Fruit fly (Drosophila melanogaster) whole organism, embryonic: Measurements from ENCODE around the gene Cyp4d14.
A peak's percentile ranks its signal among the peaks of the same experiment; 100 is the strongest.

Experiments
- C15 ChIP-seq: fragments of 200-800 bp; sonication (Bioruptor generic); IDR thresholded peaks from 3 replicates; pipeline ENCODE4 v1.3.6; 2022; ENCODE audit warnings: missing biosample characterization, missing genetic modification characterization
- CG1024 ChIP-seq: fragments of 200-800 bp; sonication (Bioruptor generic); IDR thresholded peaks from 2 replicates; pipeline ENCODE4 v1.3.6; 2022; ENCODE audit warnings: missing biosample characterization, missing genetic modification characterization
- CG10979 ChIP-seq: fragments of 200-800 bp; sonication (Bioruptor generic); optimal IDR thresholded peaks from 2 replicates; lab custom pipeline; 2018; ENCODE audit warnings: missing biosample characterization, mild to moderate bottlenecking, missing genetic modification characterization, moderate library complexity
- CG11456 ChIP-seq: fragments of 200-800 bp; sonication (Bioruptor generic); IDR thresholded peaks from 3 replicates; pipeline ENCODE4 v1.3.6; 2022; ENCODE audit warnings: missing biosample characterization, missing genetic modification characterization
- CG11695 ChIP-seq: fragments of 200-800 bp; sonication (Bioruptor generic); IDR thresholded peaks from 3 replicates; pipeline ENCODE4 v1.3.6; 2022; ENCODE audit warnings: missing biosample characterization, missing genetic modification characterization
- CG13123 ChIP-seq: fragments of 200-800 bp; sonication (Bioruptor generic); optimal IDR thresholded peaks from 2 replicates; lab custom pipeline; 2016; ENCODE audit warnings: missing biosample characterization, missing genetic modification characterization
- CG13296 ChIP-seq: fragments of 200-800 bp; sonication (Bioruptor generic); optimal IDR thresholded peaks from 3 replicates; lab custom pipeline; 2018; ENCODE audit warnings: missing biosample characterization, mild to moderate bottlenecking, missing genetic modification characterization
- CG14014 ChIP-seq: fragments of 200-800 bp; sonication (Bioruptor generic); IDR thresholded peaks from 2 replicates; pipeline ENCODE4 v1.3.6; 2022; ENCODE audit warnings: missing biosample characterization, missing genetic modification characterization
- CG15514 ChIP-seq: fragments of 200-800 bp; sonication (Bioruptor generic); optimal IDR thresholded peaks from 3 replicates; lab custom pipeline; 2017; ENCODE audit warnings: missing biosample characterization, missing genetic modification characterization, mild to moderate bottlenecking, moderate library complexity, missing genetic modification reagents
- CG15601 ChIP-seq: fragments of 200-800 bp; sonication (Bioruptor generic); optimal IDR thresholded peaks from 3 replicates; lab custom pipeline; 2019; ENCODE audit warnings: missing biosample characterization, mild to moderate bottlenecking, missing genetic modification characterization, moderate library complexity
- CG1603 ChIP-seq: fragments of 200-800 bp; sonication (Bioruptor generic); optimal IDR thresholded peaks from 2 replicates; lab custom pipeline; 2019; ENCODE audit warnings: missing biosample characterization, mild to moderate bottlenecking, missing genetic modification characterization, moderate library complexity
- CG16813 ChIP-seq: fragments of 200-800 bp; sonication (Bioruptor generic); IDR thresholded peaks from 3 replicates; pipeline ENCODE4 v1.3.6; 2022; ENCODE audit warnings: missing biosample characterization, missing genetic modification characterization; ENCODE audit not compliant: partially characterized antibody
- CG17328 ChIP-seq: fragments of 200-800 bp; sonication (Bioruptor generic); IDR thresholded peaks from 2 replicates; pipeline ENCODE4 v1.3.6; 2022; ENCODE audit warnings: missing biosample characterization, missing genetic modification characterization
- CG18599 ChIP-seq: fragments of 200-800 bp; sonication (Bioruptor generic); optimal IDR thresholded peaks from 3 replicates; lab custom pipeline; 2017; ENCODE audit warnings: missing biosample characterization, missing genetic modification characterization, mild to moderate bottlenecking, moderate library complexity, missing genetic modification reagents
- CG2889 ChIP-seq: fragments of 200-800 bp; sonication (Bioruptor generic); IDR thresholded peaks from 3 replicates; pipeline ENCODE4 v1.3.6; 2022; ENCODE audit warnings: missing biosample characterization, missing genetic modification characterization
- CG34376 ChIP-seq: fragments of 200-800 bp; sonication (Bioruptor generic); optimal IDR thresholded peaks from 2 replicates; lab custom pipeline; 2018; ENCODE audit warnings: missing biosample characterization, mild to moderate bottlenecking, missing genetic modification characterization
- CG6175 ChIP-seq: fragments of 200-800 bp; sonication (Bioruptor generic); IDR thresholded peaks from 3 replicates; pipeline ENCODE4 v1.3.6; 2022; ENCODE audit warnings: missing biosample characterization, missing genetic modification characterization
- CHES-1-like ChIP-seq: fragments of 200-800 bp; sonication (Bioruptor generic); optimal IDR thresholded peaks from 2 replicates; lab custom pipeline; 2016; ENCODE audit warnings: missing biosample characterization, missing genetic modification characterization
- Hey ChIP-seq: fragments of 200-800 bp; sonication (Bioruptor generic); optimal IDR thresholded peaks from 3 replicates; lab custom pipeline; 2018; ENCODE audit warnings: missing biosample characterization, mild to moderate bottlenecking, missing genetic modification characterization
- Kr ChIP-seq: fragments of 200-800 bp; sonication (Bioruptor generic); optimal IDR thresholded peaks from 2 replicates; lab custom pipeline; 2017; ENCODE audit warnings: missing biosample characterization, mild to moderate bottlenecking, missing genetic modification characterization
- NC2α ChIP-seq: fragments of 200-800 bp; sonication (Bioruptor generic); optimal IDR thresholded peaks from 2 replicates; lab custom pipeline; 2016; ENCODE audit warnings: missing biosample characterization, missing genetic modification characterization
- Optix ChIP-seq: fragments of 200-800 bp; sonication (Bioruptor generic); IDR thresholded peaks from 3 replicates; pipeline ENCODE4 v1.3.6; 2022; ENCODE audit warnings: missing biosample characterization, missing genetic modification characterization
- Pdp1 ChIP-seq, 2 experiments: fragments of 200-800 bp; sonication (Bioruptor generic); optimal IDR thresholded peaks; 3 replicates each; lab custom pipeline; 2016; ENCODE audit warnings: missing biosample characterization in 2 of 2, missing genetic modification characterization in 2 of 2, mild to moderate bottlenecking in 1 of 2, moderate library complexity in 1 of 2
- ab ChIP-seq: fragments of 200-800 bp; sonication (Bioruptor generic); optimal IDR thresholded peaks from 2 replicates; lab custom pipeline; 2016; ENCODE audit warnings: missing biosample characterization, missing genetic modification characterization
- abd-A ChIP-seq: fragments of 200-800 bp; sonication (Bioruptor generic); optimal IDR thresholded peaks from 3 replicates; lab custom pipeline; 2019; ENCODE audit warnings: missing biosample characterization, mild to moderate bottlenecking, missing genetic modification characterization, moderate library complexity
- az2 ChIP-seq: fragments of 200-800 bp; sonication (Bioruptor generic); optimal IDR thresholded peaks from 3 replicates; lab custom pipeline; 2016; ENCODE audit warnings: missing biosample characterization, missing genetic modification characterization
- bcd ChIP-seq: fragments of 200-800 bp; sonication (Bioruptor generic); optimal IDR thresholded peaks from 2 replicates; lab custom pipeline; 2017; ENCODE audit warnings: missing biosample characterization, mild to moderate bottlenecking, missing genetic modification characterization
- bsh ChIP-seq, 2 experiments: fragments of 200-800 bp; sonication (Bioruptor generic); optimal IDR thresholded peaks; 2 replicates each; lab custom pipeline; 2017 to 2018; ENCODE audit warnings: mild to moderate bottlenecking in 2 of 2, missing biosample characterization in 2 of 2, missing genetic modification characterization in 2 of 2, moderate library complexity in 1 of 2
- cg ChIP-seq: fragments of 200-800 bp; sonication (Bioruptor generic); optimal IDR thresholded peaks from 3 replicates; lab custom pipeline; 2019; ENCODE audit warnings: missing biosample characterization, mild to moderate bottlenecking, missing genetic modification characterization, moderate library complexity
- crol ChIP-seq: fragments of 200-800 bp; sonication (Bioruptor generic); IDR thresholded peaks from 2 replicates; pipeline ENCODE4 v1.3.6; 2022; ENCODE audit warnings: missing biosample characterization, missing genetic modification characterization
- crp ChIP-seq, 2 experiments: fragments of 200-800 bp; sonication (Bioruptor generic); optimal IDR thresholded peaks; 2 replicates in 1 of 2; 3 replicates in 1 of 2; lab custom pipeline; 2017; ENCODE audit warnings: missing biosample characterization in 2 of 2, missing genetic modification characterization in 2 of 2, mild to moderate bottlenecking in 1 of 2, moderate library complexity in 1 of 2
- danr ChIP-seq: fragments of 200-800 bp; sonication (Bioruptor generic); IDR thresholded peaks from 2 replicates; pipeline ENCODE4 v1.3.6; 2022; ENCODE audit warnings: missing biosample characterization, missing genetic modification characterization
- dm ChIP-seq: fragments of 200-800 bp; sonication (Bioruptor generic); optimal IDR thresholded peaks from 3 replicates; lab custom pipeline; 2016; ENCODE audit warnings: missing biosample characterization, missing genetic modification characterization
- dmrt99B ChIP-seq: fragments of 200-800 bp; sonication (Bioruptor generic); optimal IDR thresholded peaks from 2 replicates; lab custom pipeline; 2018; ENCODE audit warnings: missing biosample characterization, mild to moderate bottlenecking, missing genetic modification characterization, moderate library complexity
- exex ChIP-seq: fragments of 200-800 bp; sonication (Bioruptor generic); optimal IDR thresholded peaks from 4 replicates; lab custom pipeline; 2018; ENCODE audit warnings: missing biosample characterization, mild to moderate bottlenecking, missing genetic modification characterization, moderate library complexity
- lola ChIP-seq, 3 experiments: fragments of >200 bp in 2 of 3; fragments of 200-800 bp in 1 of 3; sonication (Bioruptor generic) in 1 of 3; optimal IDR thresholded peaks; 2 replicates each; lab custom pipeline; 2017 to 2019; ENCODE audit warnings: missing biosample characterization in 3 of 3, missing genetic modification characterization in 3 of 3, mild to moderate bottlenecking in 1 of 3, moderate library complexity in 1 of 3
- luna ChIP-seq: fragments of 200-800 bp; sonication (Bioruptor generic); optimal IDR thresholded peaks from 2 replicates; lab custom pipeline; 2016; ENCODE audit warnings: missing biosample characterization, missing genetic modification characterization
- mirr ChIP-seq: fragments of 200-800 bp; sonication (Bioruptor generic); optimal IDR thresholded peaks from 3 replicates; lab custom pipeline; 2018; ENCODE audit warnings: missing biosample characterization, mild to moderate bottlenecking, missing genetic modification characterization
- nom ChIP-seq: fragments of 200-800 bp; sonication (Bioruptor generic); optimal IDR thresholded peaks from 2 replicates; lab custom pipeline; 2017; ENCODE audit warnings: missing biosample characterization, missing genetic modification characterization, mild to moderate bottlenecking, moderate library complexity, missing genetic modification reagents
- sob ChIP-seq: fragments of 200-800 bp; sonication (Bioruptor generic); IDR thresholded peaks from 2 replicates; pipeline ENCODE4 v1.3.6; 2022; ENCODE audit warnings: missing biosample characterization, missing genetic modification characterization
- sug ChIP-seq: fragments of 200-800 bp; optimal IDR thresholded peaks from 2 replicates; lab custom pipeline; 2019; ENCODE audit warnings: missing biosample characterization, mild to moderate bottlenecking, missing genetic modification characterization, moderate library complexity
- tgo ChIP-seq: fragments of 200-800 bp; sonication (Bioruptor generic); IDR thresholded peaks from 3 replicates; pipeline ENCODE4 v1.3.6; 2022; ENCODE audit warnings: missing biosample characterization, missing genetic modification characterization
- wek ChIP-seq: fragments of 200-800 bp; sonication (Bioruptor generic); optimal IDR thresholded peaks from 3 replicates; lab custom pipeline; 2018; ENCODE audit warnings: missing biosample characterization, mild to moderate bottlenecking, missing genetic modification characterization, moderate library complexity
- zf30C ChIP-seq: fragments of 200-800 bp; sonication (Bioruptor generic); optimal IDR thresholded peaks from 3 replicates; lab custom pipeline; 2018; ENCODE audit warnings: missing biosample characterization, mild to moderate bottlenecking, missing genetic modification characterization
- zfh2 ChIP-seq: fragments of 200-800 bp; sonication (Bioruptor generic); optimal IDR thresholded peaks from 2 replicates; lab custom pipeline; 2016; ENCODE audit warnings: missing biosample characterization, missing genetic modification characterization

The Cyp4d14 gene

DNA sequence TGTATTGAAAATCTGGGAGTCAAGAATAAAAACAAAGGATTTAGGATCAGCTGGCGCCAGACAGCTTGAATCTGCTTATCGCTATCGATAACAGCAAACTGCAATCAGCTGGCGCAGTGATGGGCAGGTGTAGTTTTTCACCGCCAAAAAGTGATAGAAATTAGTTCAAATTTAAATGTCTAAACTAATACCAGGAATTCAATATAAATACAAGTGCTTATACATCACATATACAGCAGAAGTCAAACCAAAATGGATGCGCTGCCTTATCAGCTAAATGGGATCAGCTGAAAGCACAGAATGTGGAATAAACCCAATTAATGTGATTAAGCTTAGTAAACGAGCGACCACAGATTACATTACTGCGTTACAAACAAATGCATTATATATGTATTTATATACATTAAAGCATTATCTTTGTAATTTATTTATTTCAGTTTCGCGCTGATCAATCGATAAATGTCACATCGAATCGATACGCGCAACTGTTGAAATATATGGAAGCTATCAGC is 5.7 kb upstream of the Cyp4d14 start, which contains the start of gene pn (continued):
- no peak for TF ChIP-seq CG18599
- TF ChIP-seq NC2α (GFP tag; lab: Kevin White, UChicago), result no peak
- TF ChIP-seq CG16813, result 0 out of 3 replicates have a peak, but pooled peaks have one; percentile 39

- TF ChIP-seq bsh (GFP tag; optimal IDR thresholded peaks at IDR 0.05; lab: Kevin White, UChicago) (no peak), exex (tag; lab: Kevin White, UChicago) (peak; percentile 47), danr (GFP tag; lab: Robert Waterston, UW) (no peak), CG13123 (GFP tag; lab: Kevin White, UChicago) (no peak), luna (GFP tag; lab: Kevin White, UChicago) (no peak), sug (tag; lab: Kevin White, UChicago) (peak; percentile 52), bcd (no peak), CHES-1-like (GFP tag; lab: Kevin White, UChicago) (no peak), CG11695 (GFP tag; lab: Robert Waterston, UW) (no peak), wek (GFP tag; lab: Kevin White, UChicago) (no peak), az2 (GFP tag; lab: Kevin White, UChicago) (no peak), tgo (GFP tag; lab: Robert Waterston, UW) (no peak), Hey (tag; lab: Kevin White, UChicago) (no peak), dm (GFP tag; lab: Kevin White, UChicago) (no peak), CG17328 (GFP tag; lab: Robert Waterston, UW) (no peak), CG15514 (no peak), mirr (peak; percentile 3), dmrt99B (no peak), sob (no peak), cg (GFP tag; lab: Kevin White, UChicago) (no peak), zfh2 (GFP tag; lab: Kevin White, UChicago) (no peak), crol (GFP tag; lab: Robert Waterston, UW) (no peak), C15 (no peak), lola (GFP tag; optimal IDR thresholded peaks at IDR 0.05; lab: Kevin White, UChicago) (no peak), CG34376 (peak; percentile 27), CG1024 (GFP tag; lab: Robert Waterston, UW) (no peak), Pdp1 (GFP tag; optimal IDR thresholded peaks at IDR 0.05; lab: Kevin White, UChicago) (peak in 1 of 2 experiments; percentile 92), CG6175 (GFP tag; lab: Robert Waterston, UW) (no peak), Optix (GFP tag; lab: Robert Waterston, UW) (no peak), CG11456 (GFP tag; lab: Robert Waterston, UW) (no peak), CG2889 (GFP tag; lab: Robert Waterston, UW) (no peak), abd-A (tag; lab: Kevin White, UChicago) (no peak), Kr (GFP tag; lab: Kevin White, UChicago) (no peak), ab (no peak), NC2α (GFP tag; lab: Kevin White, UChicago) (no peak), CG15601 (tag; lab: Kevin White, UChicago) (no peak), zf30C (GFP tag; lab: Kevin White, UChicago) (no peak), CG1603 (tag; lab: Kevin White, UChicago) (no peak), CG13296 (GFP tag; lab: Kevin White, UChicago) (no peak), CG10979 (tag; lab: Kevin White, UChicago) (no peak), nom (GFP tag; lab: Kevin White, UChicago) (no peak), crp (GFP tag; optimal IDR thresholded peaks at IDR 0.05; lab: Kevin White, UChicago) (peak in 1 of 2 experiments; percentile 76), CG14014 (GFP tag; lab: Robert Waterston, UW) (no peak)
Measured at dm6 chrX:2178802-2179201, 3.7 kb upstream of the Cyp4d14 start, which contains the start of gene Cyp4ae1. Cyp4ae1 (plus strand) TSS chrX:2179007.
